Fruit fly (Drosophila melanogaster): ENCODE measurements around the gene CG13046.

The CG13046 gene

dm6 chr3L:16319399-16319906, 31.2 kb upstream of the CG13046 start, which contains the start of the genes CG13041 and CG13060:
Gene CG13041 (minus strand): TSS chr3L:16319526.
Gene CG13060 (plus strand): TSS chr3L:16319856.
- TF ChIP-seq Sin3A (optimal IDR thresholded peaks at IDR 0.05) (no peak), psq (optimal IDR thresholded peaks at IDR 0.05) (no peak), insv (optimal IDR thresholded peaks at IDR 0.05) (no peak), ttk (optimal IDR thresholded peaks at IDR 0.05) (no peak), h (optimal IDR thresholded peaks at IDR 0.05) (no peak), Myc (optimal IDR thresholded peaks at IDR 0.05) (no peak)

DNA sequence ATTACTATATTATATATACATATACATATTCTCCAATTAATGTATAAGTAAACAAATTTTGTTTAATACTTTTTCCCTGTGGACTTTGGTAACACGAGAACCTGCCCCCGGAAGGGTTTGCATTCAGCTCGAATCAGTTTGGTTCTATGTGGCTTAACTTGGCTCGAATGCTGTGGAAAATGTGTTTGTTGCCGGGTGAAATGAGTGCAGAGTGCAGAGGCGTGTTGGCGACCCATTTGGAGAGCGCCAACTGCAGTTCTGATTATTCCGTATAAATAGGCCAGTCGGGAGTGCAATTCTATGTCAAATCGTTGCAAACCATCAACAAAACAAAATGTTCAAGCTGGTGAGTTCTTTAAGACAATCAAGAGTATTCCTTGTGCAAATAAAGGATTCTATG, 29.5 kb upstream of the CG13046 start, which contains the start of gene Nplp3:
TSS of gene Nplp3 (plus strand) at position 301 of the 400 bp plus-strand sequence.
- TF ChIP-seq Sin3A (optimal IDR thresholded peaks at IDR 0.05) = no peak
- no peak for TF ChIP-seq h (optimal IDR thresholded peaks at IDR 0.05)
- TF ChIP-seq Myc (optimal IDR thresholded peaks at IDR 0.05) = no peak
- no peak for TF ChIP-seq psq (optimal IDR thresholded peaks at IDR 0.05)
- no peak for TF ChIP-seq insv (optimal IDR thresholded peaks at IDR 0.05)
- TF ChIP-seq ttk (optimal IDR thresholded peaks at IDR 0.05) = no peak

DNA sequence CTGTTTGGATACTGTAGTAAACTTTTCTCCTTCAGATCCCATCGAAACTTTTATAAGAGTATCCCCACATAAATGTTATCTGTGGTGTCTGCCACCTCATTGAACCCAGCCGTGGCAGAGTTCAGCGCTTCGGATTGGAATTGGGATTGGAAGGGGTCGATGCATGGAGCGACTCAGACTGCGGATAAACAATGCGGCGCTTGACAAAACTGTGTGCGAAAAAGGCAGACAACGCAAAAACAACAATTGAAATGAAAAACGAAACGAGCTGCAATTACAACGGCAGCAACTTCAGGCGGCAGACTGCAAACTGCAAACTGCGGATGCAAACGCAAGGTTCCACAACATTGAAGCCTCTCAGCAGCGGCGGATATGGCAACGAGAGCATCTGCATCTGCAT, 25.8 kb upstream of the CG13046 start, which contains the start of gene CG13062:
TSS of gene CG13062 (plus strand) at position 301 of the 400 bp plus-strand sequence.
- no peak for TF ChIP-seq Myc (optimal IDR thresholded peaks at IDR 0.05)
- TF ChIP-seq insv (optimal IDR thresholded peaks at IDR 0.05) = no peak

DNA sequence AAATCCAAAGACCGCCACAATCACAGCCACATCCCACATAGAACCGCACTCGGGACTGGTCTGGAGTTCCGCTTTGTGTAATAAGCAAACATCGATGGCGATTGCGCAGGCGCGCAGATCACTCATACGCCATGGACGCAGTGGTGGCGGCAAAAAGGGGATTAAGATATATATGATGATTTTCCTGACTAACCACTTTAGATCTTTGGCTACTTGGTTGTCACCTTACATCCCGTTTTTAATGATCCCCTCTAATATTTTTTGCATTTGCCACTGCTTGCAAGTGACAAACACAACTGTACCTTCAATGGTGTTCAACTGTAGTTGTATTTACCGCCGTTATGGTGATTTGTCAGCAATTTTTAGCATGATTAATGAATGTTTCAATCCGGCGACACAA, 21.8 kb upstream of the CG13046 start:
- TF ChIP-seq psq (optimal IDR thresholded peaks at IDR 0.05) (no peak), ttk (optimal IDR thresholded peaks at IDR 0.05) (no peak), insv (optimal IDR thresholded peaks at IDR 0.05) (no peak), Sin3A (optimal IDR thresholded peaks at IDR 0.05) (no peak), Myc (optimal IDR thresholded peaks at IDR 0.05) (no peak), h (optimal IDR thresholded peaks at IDR 0.05) (no peak)

dm6 chr3L:16308380-16308779, 20.2 kb upstream of the CG13046 start, which contains the start of gene CG13042:
Gene CG13042 (minus strand): TSS chr3L:16308480.
- no peak for TF ChIP-seq insv (optimal IDR thresholded peaks at IDR 0.05)
- TF ChIP-seq h (optimal IDR thresholded peaks at IDR 0.05) = no peak
- TF ChIP-seq ttk (optimal IDR thresholded peaks at IDR 0.05) = no peak

DNA sequence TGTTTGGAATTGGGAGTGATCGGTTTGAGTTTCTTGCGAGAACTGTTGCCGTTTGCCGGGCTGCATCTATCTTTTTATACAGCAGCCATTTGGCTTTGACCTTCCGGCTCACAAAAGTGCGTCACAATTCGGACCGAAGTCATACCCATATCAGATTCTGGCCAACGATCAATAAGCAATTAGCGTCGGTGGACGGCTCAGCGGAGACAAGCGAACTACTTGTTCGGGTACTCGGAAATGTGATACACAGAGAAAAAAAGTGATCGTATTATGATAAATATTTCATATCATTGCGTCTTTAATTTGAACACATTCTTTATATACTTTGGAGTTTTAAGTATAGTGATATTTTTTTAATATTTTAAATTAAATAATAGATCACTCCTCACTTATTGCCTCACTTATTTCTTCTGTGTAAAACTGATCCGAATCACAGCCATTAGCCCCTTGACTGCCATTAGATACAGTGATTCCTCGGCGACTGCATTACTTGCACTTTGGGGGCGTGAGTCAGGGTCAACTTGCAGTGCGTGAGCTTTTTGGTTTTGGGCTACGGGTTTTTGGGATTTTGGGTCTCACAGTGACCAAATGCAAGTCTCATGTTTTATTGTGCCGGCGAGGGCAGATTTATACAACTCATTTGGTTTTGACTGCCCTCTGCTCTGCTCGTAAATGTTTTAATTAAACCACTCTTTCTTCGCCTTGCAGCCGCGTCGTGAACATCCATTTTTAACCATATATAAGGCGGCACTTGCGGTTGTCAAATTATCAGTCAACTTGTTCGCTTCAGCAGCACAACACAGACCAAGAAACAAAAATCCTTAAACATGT, 17.8 kb upstream of the CG13046 start, which contains the start of the genes CG13043 and CG13063:
TSS of gene CG13043 (minus strand) at position 51 of the 831 bp plus-strand sequence.
TSS of gene CG13063 (plus strand) at position 781 of the 831 bp plus-strand sequence.
- TF ChIP-seq h (optimal IDR thresholded peaks at IDR 0.05) = no peak
- no peak for TF ChIP-seq insv (optimal IDR thresholded peaks at IDR 0.05)
- no peak for TF ChIP-seq Sin3A (optimal IDR thresholded peaks at IDR 0.05)
- no peak for TF ChIP-seq psq (optimal IDR thresholded peaks at IDR 0.05)
- no peak for TF ChIP-seq Myc (optimal IDR thresholded peaks at IDR 0.05)
- TF ChIP-seq ttk (optimal IDR thresholded peaks at IDR 0.05) = no peak

DNA sequence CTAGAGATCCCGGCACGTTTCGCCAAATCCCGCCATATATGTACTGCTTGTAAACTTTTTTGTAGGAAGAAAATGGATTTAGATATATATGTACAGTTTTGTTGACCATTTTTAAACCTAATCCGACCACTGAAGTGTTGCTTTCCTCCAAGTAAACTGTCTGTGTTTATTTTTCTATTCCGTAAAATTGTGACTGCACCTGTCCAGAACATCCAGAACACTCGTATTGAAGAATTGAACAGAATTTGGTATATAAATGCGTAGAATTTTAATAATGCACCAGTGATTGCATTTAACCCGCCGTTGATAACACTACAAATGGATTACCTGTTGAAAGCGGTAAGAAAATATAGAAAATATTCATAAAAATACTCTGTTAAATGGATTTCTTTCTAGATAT, 15.8 kb upstream of the CG13046 start, which contains the start of gene CG43249:
TSS of gene CG43249 (plus strand) at position 301 of the 400 bp plus-strand sequence.
- TF ChIP-seq Sin3A (optimal IDR thresholded peaks at IDR 0.05) = no peak
- no peak for TF ChIP-seq psq (optimal IDR thresholded peaks at IDR 0.05)
- TF ChIP-seq insv (optimal IDR thresholded peaks at IDR 0.05) = no peak
- no peak for TF ChIP-seq h (optimal IDR thresholded peaks at IDR 0.05)
- TF ChIP-seq ttk (optimal IDR thresholded peaks at IDR 0.05) = no peak
- TF ChIP-seq Myc (optimal IDR thresholded peaks at IDR 0.05) = no peak

DNA sequence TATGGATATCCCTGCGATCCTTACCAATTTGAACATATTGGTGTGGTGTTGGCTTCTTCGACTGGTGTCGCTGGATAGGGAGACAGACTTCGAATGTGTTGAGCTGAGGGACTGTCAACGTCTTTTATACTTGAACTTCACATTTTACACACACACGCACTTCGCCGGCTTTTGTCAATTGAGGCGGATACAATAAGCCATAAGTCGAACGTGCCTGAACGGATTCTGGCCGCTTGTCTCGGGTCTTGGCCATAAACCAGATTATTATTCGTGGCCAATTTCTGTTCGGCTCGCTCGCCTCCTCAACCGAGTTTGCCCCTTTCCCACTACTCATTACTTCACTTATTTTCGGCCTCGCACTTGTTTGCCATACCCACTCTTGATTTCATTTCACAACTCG, 14.9 kb upstream of the CG13046 start, which contains the start of gene CG13044:
TSS of gene CG13044 (minus strand) at position 101 of the 400 bp plus-strand sequence.
- no peak for TF ChIP-seq Myc (optimal IDR thresholded peaks at IDR 0.05)
- TF ChIP-seq ttk (optimal IDR thresholded peaks at IDR 0.05) = no peak

DNA sequence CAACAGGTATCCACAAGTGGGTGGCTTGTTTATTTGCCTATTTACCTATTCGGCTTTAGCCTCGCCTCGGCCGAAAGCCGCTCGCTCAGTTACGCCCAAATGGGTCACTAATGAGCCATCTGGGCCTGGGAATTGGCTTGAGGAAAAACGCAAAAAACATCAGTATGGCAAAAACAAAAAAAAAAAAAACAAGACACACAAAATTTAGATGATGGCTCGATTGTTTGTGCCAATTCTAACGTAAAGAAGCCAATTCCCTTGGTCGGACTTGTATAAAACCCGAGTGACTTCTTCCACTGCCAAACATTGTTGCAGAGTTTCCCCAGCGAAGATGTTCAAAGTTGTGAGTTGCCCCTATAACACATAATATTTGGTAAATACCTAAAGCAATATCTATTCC, 12.9 kb upstream of the CG13046 start, which contains the start of gene CG4982:
TSS of gene CG4982 (plus strand) at position 301 of the 400 bp plus-strand sequence.
- TF ChIP-seq psq (optimal IDR thresholded peaks at IDR 0.05) = no peak
- TF ChIP-seq Myc (optimal IDR thresholded peaks at IDR 0.05) = no peak
- TF ChIP-seq insv (optimal IDR thresholded peaks at IDR 0.05) = no peak
- TF ChIP-seq ttk (optimal IDR thresholded peaks at IDR 0.05) = no peak
- no peak for TF ChIP-seq h (optimal IDR thresholded peaks at IDR 0.05)
- no peak for TF ChIP-seq Sin3A (optimal IDR thresholded peaks at IDR 0.05)

dm6 chr3L:16295447-16295846, 7.2 kb upstream of the CG13046 start, which contains the start of gene CG4962:
Gene CG4962 (minus strand): TSS chr3L:16295547.
- TF ChIP-seq insv (optimal IDR thresholded peaks at IDR 0.05) (no peak), ttk (optimal IDR thresholded peaks at IDR 0.05) (no peak), Myc (optimal IDR thresholded peaks at IDR 0.05) (no peak), h (optimal IDR thresholded peaks at IDR 0.05) (no peak), Sin3A (optimal IDR thresholded peaks at IDR 0.05) (no peak), psq (optimal IDR thresholded peaks at IDR 0.05) (no peak)

dm6 chr3L:16291678-16292077, 3.5 kb upstream of the CG13046 start:
- TF ChIP-seq Sin3A (optimal IDR thresholded peaks at IDR 0.05) (no peak), psq (optimal IDR thresholded peaks at IDR 0.05) (no peak), Myc (optimal IDR thresholded peaks at IDR 0.05) (no peak), h (optimal IDR thresholded peaks at IDR 0.05) (no peak), insv (optimal IDR thresholded peaks at IDR 0.05) (no peak), ttk (optimal IDR thresholded peaks at IDR 0.05) (no peak)

dm6 chr3L:16290850-16291249, 2.6 kb upstream of the CG13046 start, which contains the start of gene CG13045:
Gene CG13045 (minus strand): TSS chr3L:16290950.
- TF ChIP-seq Sin3A (optimal IDR thresholded peaks at IDR 0.05) = no peak
- TF ChIP-seq insv (optimal IDR thresholded peaks at IDR 0.05) = no peak
- no peak for TF ChIP-seq Myc (optimal IDR thresholded peaks at IDR 0.05)
- TF ChIP-seq psq (optimal IDR thresholded peaks at IDR 0.05) = no peak
- TF ChIP-seq h (optimal IDR thresholded peaks at IDR 0.05) = no peak
